Worm (Caenorhabditis elegans) whole organism, L3 larva: ENCODE results near the gene aex-2.
"Not testable (repeated sequence)": the region's sequence is repeated elsewhere in the genome, so short reads cannot be mapped to it uniquely, and the experiment has no call there.

ENCODE experiments used
- ceh-28 ChIP-seq: fragments of 150-350 bp; optimal IDR thresholded peaks from 2 replicates; lab custom pipeline; 2014; ENCODE audit warnings: missing biosample characterization, missing genetic modification reagents, missing genetic modification characterization
- fkh-10 ChIP-seq: sonication (generic microtip); optimal IDR thresholded peaks from 2 replicates; lab custom pipeline; 2017; ENCODE audit warnings: missing biosample characterization, missing genetic modification reagents, missing genetic modification characterization
- fkh-2 ChIP-seq: fragments of 150-350 bp; optimal IDR thresholded peaks from 2 replicates; lab custom pipeline; 2014; ENCODE audit warnings: missing biosample characterization, missing genetic modification reagents, missing genetic modification characterization
- mdl-1 ChIP-seq: fragments of 150-350 bp; optimal IDR thresholded peaks from 2 replicates; lab custom pipeline; 2014; ENCODE audit warnings: missing biosample characterization, missing genetic modification characterization
- nhr-12 ChIP-seq: fragments of 150-350 bp; optimal IDR thresholded peaks from 2 replicates; lab custom pipeline; 2014; ENCODE audit warnings: missing biosample characterization, missing genetic modification characterization
- nhr-25 ChIP-seq: sonication (generic microtip); optimal IDR thresholded peaks from 2 replicates; lab custom pipeline; 2017; ENCODE audit warnings: missing biosample characterization, missing genetic modification characterization
- nhr-28 ChIP-seq: fragments of 150-350 bp; optimal IDR thresholded peaks from 2 replicates; lab custom pipeline; 2014; ENCODE audit warnings: missing biosample characterization, missing genetic modification characterization
- nhr-76 ChIP-seq: fragments of 150-350 bp; sonication (generic microtip); optimal IDR thresholded peaks from 5 replicates; lab custom pipeline; 2014; ENCODE audit warnings: missing biosample characterization, missing genetic modification characterization
- pqm-1 ChIP-seq: fragments of 150-350 bp; optimal IDR thresholded peaks from 2 replicates; lab custom pipeline; 2017; ENCODE audit warnings: missing biosample characterization, missing genetic modification characterization, inconsistent platforms
- snpc-4 ChIP-seq: fragments of 150-350 bp; optimal IDR thresholded peaks from 2 replicates; lab custom pipeline; 2014; ENCODE audit warnings: missing biosample characterization, missing genetic modification characterization
- unc-39 ChIP-seq: sonication (generic microtip); optimal IDR thresholded peaks from 4 replicates; lab custom pipeline; 2017; ENCODE audit warnings: missing biosample characterization, missing genetic modification characterization
- unc-62 ChIP-seq: fragments of 150-350 bp; sonication (generic microtip); optimal IDR thresholded peaks from 4 replicates; lab custom pipeline; 2014; ENCODE audit warnings: missing biosample characterization, missing genetic modification reagents, missing genetic modification characterization
- zag-1 ChIP-seq: fragments of 150-350 bp; optimal IDR thresholded peaks from 2 replicates; lab custom pipeline; 2014; ENCODE audit warnings: missing biosample characterization, missing genetic modification characterization

DNA sequence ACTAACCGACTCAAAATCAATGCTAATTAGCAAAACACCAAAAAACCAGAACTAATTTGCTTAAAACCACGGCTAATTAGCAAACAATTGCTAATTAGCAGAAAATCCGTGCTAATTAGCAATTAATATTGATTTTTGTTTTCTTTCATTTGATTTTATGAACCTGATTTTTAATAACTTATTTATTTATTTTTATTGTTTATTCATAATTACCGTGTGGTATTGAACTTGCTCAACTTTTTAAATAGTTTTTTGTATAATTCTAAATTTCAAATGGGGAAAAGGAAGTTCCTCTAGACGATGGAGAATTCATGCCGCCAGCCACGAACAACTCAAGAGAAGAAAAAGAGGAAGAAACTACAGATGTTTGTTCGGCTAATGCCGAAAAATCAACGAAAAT lies 27.1 kb downstream of the aex-2 start, which contains the start of gene F34H10.1:
- not testable (repeated sequence) for TF ChIP-seq fkh-10 (GFP tag; lab: Kevin White, UChicago); zag-1; nhr-12 (tag; lab: Kevin White, UChicago); unc-39 (tag; lab: Kevin White, UChicago); pqm-1; ceh-28 (tag; lab: Kevin White, UChicago); fkh-2 (tag; lab: Kevin White, UChicago); unc-62 (GFP tag; lab: Kevin White, UChicago); nhr-28 (tag; lab: Kevin White, UChicago); nhr-76 (tag; lab: Kevin White, UChicago); snpc-4; mdl-1; nhr-25 (tag; lab: Kevin White, UChicago)
